Worm (Caenorhabditis elegans) whole organism, late embryonic: Measurements from ENCODE around the gene F43D2.7.

Experiments used
- C08G9.2 ChIP-seq: sonication (generic microtip); optimal IDR thresholded peaks from 2 replicates; lab custom pipeline; 2016; ENCODE audit warnings: mild to moderate bottlenecking, missing genetic modification characterization, moderate library complexity, missing compliant biosample characterization
- pat-9 ChIP-seq: fragments of 200-800 bp; sonication (Bioruptor generic); optimal IDR thresholded peaks from 2 replicates; lab custom pipeline; 2018; ENCODE audit warnings: mild to moderate bottlenecking, missing genetic modification characterization, moderate library complexity, missing compliant biosample characterization
- pqm-1 ChIP-seq: sonication (generic microtip); optimal IDR thresholded peaks from 2 replicates; lab custom pipeline; 2016; ENCODE audit warnings: missing genetic modification characterization, missing compliant biosample characterization

ce11 chrV:14684359-14685312 lies 44.7 kb upstream of the F43D2.7 start, which contains the start of gene hsp-90:
- TF ChIP-seq pat-9, result no peak
- TF ChIP-seq pqm-1, result no peak
- no peak for TF ChIP-seq C08G9.2 (tag; lab: Kevin White, UChicago)
